Fruit fly (Drosophila melanogaster) whole organism, embryonic: Measurements from ENCODE around the gene CG33160.

ENCODE experiments used
- C15 ChIP-seq: fragments of 200-800 bp; sonication (Bioruptor generic); IDR thresholded peaks from 3 replicates; pipeline ENCODE4 v1.3.6; 2022; ENCODE audit warnings: missing biosample characterization, missing genetic modification characterization
- CG10959 ChIP-seq: fragments of 200-800 bp; sonication (Bioruptor generic); IDR thresholded peaks from 2 replicates; pipeline ENCODE4 v1.3.6; 2022; ENCODE audit warnings: missing biosample characterization, missing genetic modification characterization
- CG13894 ChIP-seq: fragments of 200-800 bp; sonication (Bioruptor generic); optimal IDR thresholded peaks from 3 replicates; lab custom pipeline; 2018; ENCODE audit warnings: missing biosample characterization, mild to moderate bottlenecking, missing genetic modification characterization, moderate library complexity
- CG14441 ChIP-seq: fragments of 200-800 bp; sonication (Bioruptor generic); IDR thresholded peaks from 2 replicates; pipeline ENCODE4 v1.3.6; 2022; ENCODE audit warnings: missing biosample characterization, missing genetic modification characterization
- CG14860 ChIP-seq: fragments of 200-800 bp; sonication (Bioruptor generic); IDR thresholded peaks from 3 replicates; pipeline ENCODE4 v1.3.6; 2022; ENCODE audit warnings: missing biosample characterization, missing genetic modification characterization; ENCODE audit not compliant: partially characterized antibody
- CG30403 ChIP-seq: fragments of 200-800 bp; sonication (Bioruptor generic); optimal IDR thresholded peaks from 3 replicates; lab custom pipeline; 2016; ENCODE audit warnings: missing biosample characterization, missing genetic modification characterization
- CG32772 ChIP-seq: fragments of 200-800 bp; sonication (Bioruptor generic); IDR thresholded peaks from 2 replicates; pipeline ENCODE4 v1.3.6; 2022; ENCODE audit warnings: missing biosample characterization, missing genetic modification characterization
- CG33557 ChIP-seq: fragments of 200-800 bp; sonication (Bioruptor generic); optimal IDR thresholded peaks from 2 replicates; lab custom pipeline; 2019; ENCODE audit warnings: missing biosample characterization, mild to moderate bottlenecking, missing genetic modification characterization, moderate library complexity
- CG34376 ChIP-seq: fragments of 200-800 bp; sonication (Bioruptor generic); optimal IDR thresholded peaks from 2 replicates; lab custom pipeline; 2018; ENCODE audit warnings: missing biosample characterization, mild to moderate bottlenecking, missing genetic modification characterization
- CG6791 ChIP-seq: fragments of 200-800 bp; sonication (Bioruptor generic); IDR thresholded peaks from 3 replicates; pipeline ENCODE4 v1.3.6; 2022; ENCODE audit warnings: missing biosample characterization, missing genetic modification characterization; ENCODE audit not compliant: partially characterized antibody
- CG7928 ChIP-seq: fragments of 200-800 bp; sonication (Bioruptor generic); optimal IDR thresholded peaks from 2 replicates; lab custom pipeline; 2017; ENCODE audit warnings: missing biosample characterization, mild to moderate bottlenecking, missing genetic modification characterization
- CG8290 ChIP-seq, 3 experiments: fragments of 200-800 bp; sonication (Bioruptor generic); optimal IDR thresholded peaks; 2 replicates each; lab custom pipeline; 2016 to 2019; ENCODE audit warnings: missing biosample characterization in 3 of 3, missing genetic modification characterization in 3 of 3, mild to moderate bottlenecking in 2 of 3, moderate library complexity in 1 of 3
- CG9876 ChIP-seq: fragments of 200-800 bp; sonication (Bioruptor generic); optimal IDR thresholded peaks from 2 replicates; lab custom pipeline; 2016; ENCODE audit warnings: missing biosample characterization, missing genetic modification characterization
- CkIIα-i1 ChIP-seq: fragments of 200-800 bp; sonication (Bioruptor generic); IDR thresholded peaks from 2 replicates; pipeline ENCODE4 v1.3.6; 2022; ENCODE audit warnings: missing biosample characterization, missing genetic modification characterization
- Dad ChIP-seq: fragments of 200-800 bp; sonication (Bioruptor generic); optimal IDR thresholded peaks from 3 replicates; lab custom pipeline; 2016; ENCODE audit warnings: missing biosample characterization, missing genetic modification characterization
- Dfd ChIP-seq, 2 experiments: fragments of >200 bp; optimal IDR thresholded peaks; 2 replicates each; lab custom pipeline; 2017; ENCODE audit warnings: missing biosample characterization in 2 of 2, missing genetic modification characterization in 2 of 2
- Dp ChIP-seq: fragments of 200-800 bp; sonication (Bioruptor generic); optimal IDR thresholded peaks from 2 replicates; lab custom pipeline; 2018; ENCODE audit warnings: missing biosample characterization, mild to moderate bottlenecking, missing genetic modification characterization, moderate library complexity
- Drgx ChIP-seq: fragments of 200-800 bp; sonication (Bioruptor generic); IDR thresholded peaks from 2 replicates; pipeline ENCODE4 v1.3.6; 2022; ENCODE audit warnings: missing biosample characterization, missing genetic modification characterization
- Gsc ChIP-seq: fragments of 200-800 bp; sonication (Bioruptor generic); IDR thresholded peaks from 2 replicates; pipeline ENCODE4 v1.3.6; 2022; ENCODE audit warnings: missing biosample characterization, missing genetic modification characterization
- HLH54F ChIP-seq: fragments of 200-800 bp; sonication (Bioruptor generic); optimal IDR thresholded peaks from 3 replicates; lab custom pipeline; 2016; ENCODE audit warnings: missing biosample characterization, missing genetic modification characterization
- HLHmδ ChIP-seq: fragments of 200-800 bp; sonication (Bioruptor generic); optimal IDR thresholded peaks from 2 replicates; lab custom pipeline; 2018; ENCODE audit warnings: missing biosample characterization, mild to moderate bottlenecking, missing genetic modification characterization, moderate library complexity
- Hmr ChIP-seq: fragments of 200-800 bp; sonication (Bioruptor generic); optimal IDR thresholded peaks from 3 replicates; lab custom pipeline; 2017; ENCODE audit warnings: mild to moderate bottlenecking, missing biosample characterization, missing genetic modification reagents, missing genetic modification characterization
- Kr ChIP-seq: fragments of 200-800 bp; sonication (Bioruptor generic); optimal IDR thresholded peaks from 2 replicates; lab custom pipeline; 2017; ENCODE audit warnings: missing biosample characterization, mild to moderate bottlenecking, missing genetic modification characterization
- Lhr ChIP-seq: fragments of 200-800 bp; sonication (Bioruptor generic); optimal IDR thresholded peaks from 3 replicates; lab custom pipeline; 2017; ENCODE audit warnings: mild to moderate bottlenecking, missing biosample characterization, missing genetic modification reagents, missing genetic modification characterization
- Med ChIP-seq: fragments of 200-800 bp; sonication (Bioruptor generic); peaks from one replicate; lab custom pipeline; 2016; ENCODE audit warnings: missing biosample characterization, missing genetic modification characterization, mild to moderate bottlenecking, inconsistent platforms, moderate library complexity
- Mes4 ChIP-seq: fragments of 200-800 bp; sonication (Bioruptor generic); optimal IDR thresholded peaks from 2 replicates; lab custom pipeline; 2016; ENCODE audit warnings: missing biosample characterization, missing genetic modification characterization
- Mrtf ChIP-seq: fragments of 200-800 bp; sonication (Bioruptor generic); IDR thresholded peaks from 3 replicates; pipeline ENCODE4 v1.3.6; 2022; ENCODE audit warnings: missing biosample characterization, missing genetic modification characterization
- Nf-YC ChIP-seq: fragments of 200-800 bp; optimal IDR thresholded peaks from 3 replicates; lab custom pipeline; 2019; ENCODE audit warnings: missing biosample characterization, mild to moderate bottlenecking, missing genetic modification characterization, moderate library complexity
- Rfx ChIP-seq: fragments of 200-800 bp; sonication (Bioruptor generic); IDR thresholded peaks from 2 replicates; pipeline ENCODE4 v1.3.6; 2022; ENCODE audit warnings: missing biosample characterization, missing genetic modification characterization
- Scr ChIP-seq: fragments of 200-800 bp; sonication (Bioruptor generic); IDR thresholded peaks from 2 replicates; pipeline ENCODE4 v1.3.6; 2022; ENCODE audit warnings: missing biosample characterization, missing genetic modification characterization; ENCODE audit not compliant: partially characterized antibody
- Six4 ChIP-seq: fragments of 200-800 bp; sonication (Bioruptor generic); optimal IDR thresholded peaks from 2 replicates; lab custom pipeline; 2016; ENCODE audit warnings: missing biosample characterization, missing genetic modification characterization
- Sry-δ ChIP-seq: fragments of 200-800 bp; sonication (Bioruptor generic); optimal IDR thresholded peaks from 2 replicates; lab custom pipeline; 2016; ENCODE audit warnings: missing biosample characterization, missing genetic modification characterization
- TFAM ChIP-seq: fragments of 200-800 bp; sonication (Bioruptor generic); optimal IDR thresholded peaks from 2 replicates; lab custom pipeline; 2017; ENCODE audit warnings: missing biosample characterization, missing genetic modification characterization, inconsistent platforms
- ac ChIP-seq: fragments of 200-800 bp; sonication (Bioruptor generic); optimal IDR thresholded peaks from 3 replicates; lab custom pipeline; 2017; ENCODE audit warnings: missing biosample characterization, mild to moderate bottlenecking, missing genetic modification characterization
- cato ChIP-seq: fragments of 200-800 bp; sonication (Bioruptor generic); optimal IDR thresholded peaks from 2 replicates; lab custom pipeline; 2016; ENCODE audit warnings: missing biosample characterization, missing genetic modification characterization, borderline replicate concordance
- en ChIP-seq: fragments of 200-800 bp; sonication (Bioruptor generic); optimal IDR thresholded peaks from 2 replicates; lab custom pipeline; 2016; ENCODE audit warnings: missing biosample characterization, missing genetic modification characterization
- fd64A ChIP-seq: fragments of 200-800 bp; sonication (Bioruptor generic); optimal IDR thresholded peaks from 3 replicates; lab custom pipeline; 2018; ENCODE audit warnings: missing biosample characterization, mild to moderate bottlenecking, missing genetic modification characterization
- gro ChIP-seq: fragments of 200-800 bp; sonication (Bioruptor generic); optimal IDR thresholded peaks from 2 replicates; lab custom pipeline; 2016; ENCODE audit warnings: missing biosample characterization, missing genetic modification characterization
- ind ChIP-seq: fragments of 200-800 bp; sonication (Bioruptor generic); optimal IDR thresholded peaks from 3 replicates; lab custom pipeline; 2016; ENCODE audit warnings: missing biosample characterization, missing genetic modification characterization
- insv ChIP-seq, 2 experiments: fragments of 200-800 bp; sonication (Bioruptor generic); optimal IDR thresholded peaks; 3 replicates each; lab custom pipeline; 2016 to 2018; ENCODE audit warnings: missing biosample characterization in 2 of 2, missing genetic modification characterization in 2 of 2
- kni ChIP-seq: fragments of 200-800 bp; sonication (Bioruptor generic); optimal IDR thresholded peaks from 3 replicates; lab custom pipeline; 2017; ENCODE audit warnings: mild to moderate bottlenecking, missing biosample characterization, missing genetic modification reagents, missing genetic modification characterization
- lab ChIP-seq: fragments of 200-800 bp; sonication (Bioruptor generic); optimal IDR thresholded peaks from 3 replicates; lab custom pipeline; 2017; ENCODE audit warnings: missing biosample characterization, missing genetic modification characterization, mild to moderate bottlenecking, moderate library complexity, missing genetic modification reagents
- oc ChIP-seq: fragments of 200-800 bp; sonication (Bioruptor generic); optimal IDR thresholded peaks from 2 replicates; lab custom pipeline; 2018; ENCODE audit warnings: missing biosample characterization, mild to moderate bottlenecking, missing genetic modification characterization, moderate library complexity
- so ChIP-seq: fragments of 200-800 bp; sonication (Bioruptor generic); IDR thresholded peaks from 3 replicates; pipeline ENCODE4 v1.3.6; 2022; ENCODE audit warnings: missing biosample characterization, missing genetic modification characterization
- sob ChIP-seq: fragments of 200-800 bp; sonication (Bioruptor generic); IDR thresholded peaks from 2 replicates; pipeline ENCODE4 v1.3.6; 2022; ENCODE audit warnings: missing biosample characterization, missing genetic modification characterization
- stc ChIP-seq: fragments of 200-800 bp; sonication (Bioruptor generic); IDR thresholded peaks from 2 replicates; pipeline ENCODE4 v1.3.6; 2022; ENCODE audit warnings: missing biosample characterization, missing genetic modification characterization
- stwl ChIP-seq: fragments of 200-800 bp; sonication (Bioruptor generic); optimal IDR thresholded peaks from 3 replicates; lab custom pipeline; 2018; ENCODE audit warnings: missing biosample characterization, mild to moderate bottlenecking, missing genetic modification characterization, moderate library complexity
- zen ChIP-seq: fragments of 200-800 bp; sonication (Bioruptor generic); optimal IDR thresholded peaks from 3 replicates; lab custom pipeline; 2018; ENCODE audit warnings: missing biosample characterization, mild to moderate bottlenecking, missing genetic modification characterization, moderate library complexity
- zfh2 ChIP-seq: fragments of 200-800 bp; sonication (Bioruptor generic); optimal IDR thresholded peaks from 2 replicates; lab custom pipeline; 2016; ENCODE audit warnings: missing biosample characterization, missing genetic modification characterization

The CG33160 gene

DNA sequence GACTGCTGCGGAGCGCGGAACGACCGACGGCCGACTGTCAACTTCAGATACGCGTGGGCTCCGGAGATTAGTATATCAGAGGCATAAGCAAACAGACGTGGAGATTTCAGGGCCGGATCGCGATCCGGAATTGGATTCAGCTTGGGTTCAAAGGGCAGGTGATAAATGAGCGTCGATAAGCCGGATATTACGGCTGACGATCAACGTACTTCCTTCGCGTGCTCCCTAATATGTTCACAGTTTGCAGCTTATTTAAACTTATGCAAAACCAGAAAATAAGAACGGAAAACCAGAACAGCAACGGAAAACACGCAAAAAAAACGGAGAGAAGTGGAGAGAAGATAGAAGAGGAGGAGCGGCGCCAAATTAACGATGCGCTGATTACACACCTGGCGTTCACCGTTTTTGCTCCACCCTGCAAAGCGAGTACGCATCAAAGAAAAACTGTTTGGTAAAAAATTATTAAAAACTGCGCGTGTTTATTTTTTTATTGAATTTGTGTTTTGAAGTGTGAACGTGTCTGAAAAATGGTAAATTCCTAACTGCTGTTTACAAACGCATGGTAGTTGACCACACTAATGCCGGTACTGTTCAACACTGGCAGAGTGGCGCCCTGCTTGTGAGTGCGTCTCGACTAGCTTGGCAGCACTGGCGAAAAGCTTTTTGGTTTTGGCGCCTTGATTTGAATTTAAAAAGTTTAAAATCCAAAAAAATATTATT, 33.0 kb upstream of the CG33160 start, which contains the start of gene CG17746 (continued):
- TF ChIP-seq gro (GFP tag; lab: Kevin White, UChicago) (peak; percentile 82), Med (GFP tag; lab: Kevin White, UChicago) (peak; percentile 92), CG6791 (peak; percentile 67), Lhr (GFP tag; lab: Kevin White, UChicago) (peak; percentile 92), Hmr (GFP tag; lab: Kevin White, UChicago) (peak; percentile 68), TFAM (no peak), CG9876 (GFP tag; lab: Kevin White, UChicago) (peak; percentile 47), Gsc (no peak), so (GFP tag; lab: Robert Waterston, UW) (no peak), Dad (GFP tag; lab: Kevin White, UChicago) (peak; percentile 41), CG14441 (GFP tag; lab: Robert Waterston, UW) (no peak), insv (GFP tag; optimal IDR thresholded peaks at IDR 0.05; lab: Kevin White, UChicago) (no peak), Drgx (GFP tag; lab: Robert Waterston, UW) (no peak), Dp (peak; percentile 99), CG7928 (peak; percentile 41), CG14860 (GFP tag; lab: Robert Waterston, UW) (peak; percentile 41; the same call in 1 of the 3 replicates), CG8290 (GFP tag; optimal IDR thresholded peaks at IDR 0.05; lab: Kevin White, UChicago) (peak; percentile 46), CG8290 (tag; optimal IDR thresholded peaks at IDR 0.05; lab: Kevin White, UChicago) (no peak), CG34376 (peak; percentile 53), sob (GFP tag; lab: Robert Waterston, UW) (peak; percentile 67; the same call in 1 of the 2 replicates), lab (GFP tag; lab: Kevin White, UChicago) (peak; percentile 40), zen (tag; lab: Kevin White, UChicago) (peak; percentile 21), cato (GFP tag; lab: Kevin White, UChicago) (no peak), zfh2 (GFP tag; lab: Kevin White, UChicago) (peak; percentile 54), oc (no peak), HLHmδ (GFP tag; lab: Kevin White, UChicago) (peak; percentile 36), Kr (GFP tag; lab: Kevin White, UChicago) (no peak), en (GFP tag; lab: Kevin White, UChicago) (no peak), Rfx (GFP tag; lab: Robert Waterston, UW) (peak; percentile 79), ac (GFP tag; lab: Kevin White, UChicago) (no peak), Scr (peak; percentile 50), CG10959 (GFP tag; lab: Robert Waterston, UW) (no peak), Mes4 (GFP tag; lab: Kevin White, UChicago) (peak; percentile 5), Nf-YC (tag; lab: Kevin White, UChicago) (peak; percentile 40), kni (GFP tag; lab: Kevin White, UChicago) (no peak), HLH54F (peak; percentile 32), CG32772 (GFP tag; lab: Robert Waterston, UW) (peak; percentile 49; the same call in 1 of the 2 replicates), Six4 (no peak), stc (GFP tag; lab: Robert Waterston, UW) (no peak), stwl (peak; percentile 100), ind (GFP tag; lab: Kevin White, UChicago) (peak; percentile 0), C15 (GFP tag; lab: Robert Waterston, UW) (no peak), fd64A (no peak), CkIIα-i1 (no peak), CG33557 (GFP tag; lab: Kevin White, UChicago) (no peak), Dfd (GFP tag; optimal IDR thresholded peaks at IDR 0.05; lab: Kevin White, UChicago) (no peak), CG30403 (peak; percentile 60), Mrtf (GFP tag; lab: Robert Waterston, UW) (no peak), Sry-δ (peak; percentile 60), CG13894 (tag; lab: Kevin White, UChicago) (no peak)
